Worm (Caenorhabditis elegans) whole organism, L1 larva: ENCODE data around the gene irg-2.

Source experiments
- C04F5.9 ChIP-seq: sonication (generic microtip); optimal IDR thresholded peaks from 2 replicates; lab custom pipeline; 2016; ENCODE audit warnings: missing genetic modification characterization, missing compliant biosample characterization
- F16B12.6 ChIP-seq: fragments of 150-350 bp; optimal IDR thresholded peaks from 2 replicates; lab custom pipeline; 2014; ENCODE audit warnings: missing biosample characterization, missing genetic modification characterization
- alr-1 ChIP-seq: fragments of 200-800 bp; sonication (Bioruptor generic); optimal IDR thresholded peaks from 2 replicates; lab custom pipeline; 2018; ENCODE audit warnings: borderline replicate concordance, mild to moderate bottlenecking, missing genetic modification characterization, missing compliant biosample characterization
- ceh-63 ChIP-seq: fragments of 200-800 bp; sonication (Bioruptor generic); optimal IDR thresholded peaks from 2 replicates; lab custom pipeline; 2018; ENCODE audit warnings: mild to moderate bottlenecking, missing genetic modification characterization, missing compliant biosample characterization
- ceh-8 ChIP-seq: fragments of 200-800 bp; sonication (Bioruptor generic); optimal IDR thresholded peaks from 2 replicates; lab custom pipeline; 2018; ENCODE audit warnings: mild to moderate bottlenecking, missing genetic modification characterization, moderate library complexity, missing compliant biosample characterization
- ceh-88 ChIP-seq: fragments of 200-800 bp; sonication (Bioruptor generic); IDR thresholded peaks from 2 replicates; pipeline ENCODE4 v1.3.6; 2022; ENCODE audit warnings: missing genetic modification characterization, missing compliant biosample characterization
- ces-1 ChIP-seq: fragments of 150-350 bp; optimal IDR thresholded peaks from 2 replicates; lab custom pipeline; 2014; ENCODE audit warnings: missing biosample characterization, missing genetic modification reagents, missing genetic modification characterization
- dpl-1 ChIP-seq, 3 experiments: fragments of 150-350 bp in 2 of 3; sonication (generic microtip) in 1 of 3; optimal IDR thresholded peaks; 2 replicates each; lab custom pipeline; 2014 to 2017; ENCODE audit warnings: missing biosample characterization in 3 of 3, missing genetic modification characterization in 3 of 3, missing genetic modification reagents in 3 of 3
- efl-1 ChIP-seq, 4 experiments: fragments of 150-350 bp; optimal IDR thresholded peaks in 3 of 4; peaks in 1 of 4; 1 replicate in 1 of 4; 2 replicates in 3 of 4; lab custom pipeline; 2014; ENCODE audit warnings: missing biosample characterization in 2 of 4, missing genetic modification characterization in 2 of 4, missing genetic modification reagents in 2 of 4
- egl-13 ChIP-seq: sonication (generic microtip); optimal IDR thresholded peaks from 2 replicates; lab custom pipeline; 2016; ENCODE audit warnings: missing genotype, missing genetic modification reagents, missing genetic modification characterization, missing compliant biosample characterization
- elt-2 ChIP-seq: sonication (generic microtip); optimal IDR thresholded peaks from 2 replicates; lab custom pipeline; 2016; ENCODE audit warnings: missing genetic modification characterization, mild to moderate bottlenecking, inconsistent platforms, missing compliant biosample characterization, missing genetic modification reagents
- fkh-8 ChIP-seq: sonication (generic microtip); optimal IDR thresholded peaks from 2 replicates; lab custom pipeline; 2016; ENCODE audit warnings: mild to moderate bottlenecking, missing genetic modification characterization, missing compliant biosample characterization
- fos-1 ChIP-seq: fragments of 150-350 bp; optimal IDR thresholded peaks from 2 replicates; lab custom pipeline; 2014; ENCODE audit warnings: missing biosample characterization, missing genetic modification characterization
- grh-1 ChIP-seq: fragments of 200-800 bp; sonication (Bioruptor generic); IDR thresholded peaks from 2 replicates; pipeline ENCODE4 v1.3.6; 2022; ENCODE audit warnings: missing genetic modification reagents, missing genetic modification characterization, missing compliant biosample characterization
- hlh-17 ChIP-seq: fragments of 200-800 bp; sonication (Bioruptor generic); optimal IDR thresholded peaks from 2 replicates; lab custom pipeline; 2018; ENCODE audit warnings: missing genetic modification characterization, mild to moderate bottlenecking, missing compliant biosample characterization, moderate library complexity, borderline replicate concordance
- irx-1 ChIP-seq: sonication (generic microtip); optimal IDR thresholded peaks from 2 replicates; lab custom pipeline; 2016; ENCODE audit warnings: missing genetic modification characterization, missing compliant biosample characterization
- lin-13 ChIP-seq: fragments of 150-350 bp; optimal IDR thresholded peaks from 2 replicates; lab custom pipeline; 2014; ENCODE audit warnings: missing biosample characterization, missing genetic modification reagents, missing genetic modification characterization
- lin-14 ChIP-seq: fragments of 200-800 bp; sonication (Bioruptor generic); optimal IDR thresholded peaks from 2 replicates; lab custom pipeline; 2018; ENCODE audit warnings: mild to moderate bottlenecking, missing genetic modification characterization, moderate library complexity, missing compliant biosample characterization
- lin-15B ChIP-seq: fragments of 150-350 bp; sonication (generic microtip); optimal IDR thresholded peaks from 3 replicates; lab custom pipeline; 2014; ENCODE audit warnings: missing biosample characterization, missing genetic modification characterization
- mab-9 ChIP-seq: fragments of 200-800 bp; sonication (Bioruptor generic); IDR thresholded peaks from 2 replicates; pipeline ENCODE4 v1.3.6; 2022; ENCODE audit warnings: missing genetic modification reagents, missing genetic modification characterization, missing compliant biosample characterization
- mef-2 ChIP-seq: fragments of 150-350 bp; optimal IDR thresholded peaks from 2 replicates; lab custom pipeline; 2014; ENCODE audit warnings: missing biosample characterization, missing genetic modification characterization
- nhr-11 ChIP-seq: fragments of 150-350 bp; optimal IDR thresholded peaks from 2 replicates; lab custom pipeline; 2014; ENCODE audit warnings: missing biosample characterization, missing genetic modification characterization
- nhr-20 ChIP-seq: sonication (generic microtip); optimal IDR thresholded peaks from 2 replicates; lab custom pipeline; 2016; ENCODE audit warnings: mild to moderate bottlenecking, missing genetic modification characterization, missing compliant biosample characterization
- nhr-28 ChIP-seq: fragments of 150-350 bp; optimal IDR thresholded peaks from 2 replicates; lab custom pipeline; 2014; ENCODE audit warnings: missing biosample characterization, missing genetic modification characterization
- nhr-47 ChIP-seq: sonication (generic microtip); optimal IDR thresholded peaks from 2 replicates; lab custom pipeline; 2016; ENCODE audit warnings: mild to moderate bottlenecking, missing genetic modification characterization, moderate library complexity, missing compliant biosample characterization
- nhr-71 ChIP-seq: sonication (generic microtip); optimal IDR thresholded peaks from 2 replicates; lab custom pipeline; 2016; ENCODE audit warnings: mild to moderate bottlenecking, missing genetic modification characterization, moderate library complexity, missing compliant biosample characterization
- nhr-76 ChIP-seq: sonication (generic microtip); optimal IDR thresholded peaks from 2 replicates; lab custom pipeline; 2017; ENCODE audit warnings: missing biosample characterization, missing genetic modification characterization
- pag-3 ChIP-seq: sonication (generic microtip); optimal IDR thresholded peaks from 2 replicates; lab custom pipeline; 2017; ENCODE audit warnings: missing genetic modification characterization, mild to moderate bottlenecking, missing compliant biosample characterization, antibody characterized with exemption, borderline replicate concordance; ENCODE audit not compliant: insufficient read depth
- skn-1 ChIP-seq: fragments of 150-350 bp; optimal IDR thresholded peaks from 2 replicates; lab custom pipeline; 2014; ENCODE audit warnings: missing biosample characterization, missing genetic modification characterization
- snpc-4 ChIP-seq: fragments of 150-350 bp; optimal IDR thresholded peaks from 2 replicates; lab custom pipeline; 2014; ENCODE audit warnings: missing biosample characterization, missing genetic modification characterization
- sptf-1 ChIP-seq: fragments of 150-350 bp; optimal IDR thresholded peaks from 2 replicates; lab custom pipeline; 2014; ENCODE audit warnings: missing biosample characterization, missing genetic modification characterization
- swsn-7 ChIP-seq: sonication (generic microtip); optimal IDR thresholded peaks from 2 replicates; lab custom pipeline; 2016; ENCODE audit warnings: missing genetic modification characterization, missing compliant biosample characterization
- xbp-1 ChIP-seq: sonication (generic microtip); optimal IDR thresholded peaks from 2 replicates; lab custom pipeline; 2016; ENCODE audit warnings: missing genetic modification characterization, missing compliant biosample characterization
- zip-4 ChIP-seq: fragments of 200-800 bp; sonication (Bioruptor generic); optimal IDR thresholded peaks from 2 replicates; lab custom pipeline; 2018; ENCODE audit warnings: mild to moderate bottlenecking, missing genetic modification characterization, moderate library complexity, missing compliant biosample characterization

irg-2 gene

ce11 chrV:4018591-4018990, 23.4 kb upstream of the irg-2 start:
- no peak for TF ChIP-seq egl-13 (tag; lab: Kevin White, UChicago)
- TF ChIP-seq efl-1 (optimal IDR thresholded peaks at IDR 0.05; lab: Kevin White, UChicago), result no peak
- peak in 1 of 2 experiments; percentile 62 for TF ChIP-seq efl-1 (GFP tag; optimal IDR thresholded peaks at IDR 0.05 in 1 of 2; lab: Kevin White, UChicago)

- no peak for TF ChIP-seq snpc-4 (tag; lab: Kevin White, UChicago)
Observed at ce11 chrV:4019188-4019587, 22.8 kb upstream of the irg-2 start, which contains the start of gene K09D9.3. Gene K09D9.3 (plus strand): TSS chrV:4019488.

- no peak for TF ChIP-seq ces-1 (GFP tag; lab: Kevin White, UChicago)
- TF ChIP-seq pag-3, result no peak
- TF ChIP-seq nhr-47 (tag; lab: Kevin White, UChicago), result no peak
- TF ChIP-seq nhr-71, result no peak
- no peak for TF ChIP-seq ceh-88 (GFP tag; lab: Robert Waterston, UW)
- no peak for TF ChIP-seq xbp-1 (tag; lab: Kevin White, UChicago)
- no peak for TF ChIP-seq ceh-63 (GFP tag; lab: Kevin White, UChicago)
- no peak for TF ChIP-seq fkh-8 (tag; lab: Kevin White, UChicago)
- no peak for TF ChIP-seq nhr-11 (tag; lab: Kevin White, UChicago)
- TF ChIP-seq C04F5.9 (tag; lab: Kevin White, UChicago), result no peak
- TF ChIP-seq alr-1 (tag; lab: Kevin White, UChicago), result no peak
- no peak for TF ChIP-seq dpl-1 (GFP tag; optimal IDR thresholded peaks at IDR 0.05; lab: Kevin White, UChicago)
- no peak for TF ChIP-seq lin-15B (tag; lab: Kevin White, UChicago)
- no peak for TF ChIP-seq swsn-7 (tag; lab: Kevin White, UChicago)
- TF ChIP-seq irx-1 (tag; lab: Kevin White, UChicago), result no peak
Observed at ce11 chrV:4021776-4022175, 20.2 kb upstream of the irg-2 start, which contains the start of gene K09D9.14. Gene K09D9.14 (minus strand): TSS chrV:4021876.

ce11 chrV:4022309-4022708, 19.7 kb upstream of the irg-2 start, which contains the start of gene cyp-35A3:
Gene cyp-35A3 (plus strand): TSS chrV:4022609.
- TF ChIP-seq lin-15B (tag; lab: Kevin White, UChicago) (no peak), F16B12.6 (tag; lab: Kevin White, UChicago) (no peak), nhr-28 (tag; lab: Kevin White, UChicago) (no peak), ceh-88 (GFP tag; lab: Robert Waterston, UW) (no peak), mef-2 (tag; lab: Kevin White, UChicago) (no peak), hlh-17 (no peak), lin-14 (no peak), fos-1 (tag; lab: Kevin White, UChicago) (no peak), efl-1 (optimal IDR thresholded peaks at IDR 0.05; lab: Kevin White, UChicago) (no peak), efl-1 (GFP tag; optimal IDR thresholded peaks at IDR 0.05 in 1 of 2; lab: Kevin White, UChicago) (no peak), ceh-8 (GFP tag; lab: Kevin White, UChicago) (no peak), lin-13 (GFP tag; lab: Kevin White, UChicago) (no peak), swsn-7 (tag; lab: Kevin White, UChicago) (no peak), mab-9 (no peak)
- TF ChIP-seq, all 84 proteins: peak for 0

- no peak for TF ChIP-seq grh-1 (GFP tag; lab: Robert Waterston, UW)
- no peak for TF ChIP-seq irx-1 (tag; lab: Kevin White, UChicago)
- peak; percentile 53 for TF ChIP-seq skn-1 (tag; lab: Kevin White, UChicago)
- no peak for TF ChIP-seq nhr-20 (tag; lab: Kevin White, UChicago)
- no peak for TF ChIP-seq sptf-1
- no peak for TF ChIP-seq nhr-76 (tag; lab: Kevin White, UChicago)
- peak; percentile 74 for TF ChIP-seq elt-2 (tag; lab: Kevin White, UChicago)
- TF ChIP-seq zip-4 (GFP tag; lab: Kevin White, UChicago), result peak; percentile 73
- TF ChIP-seq, all 84 proteins: peak for 3
Observed at ce11 chrV:4024777-4025176, 17.2 kb upstream of the irg-2 start, which contains the start of gene K09D9.1. Gene K09D9.1 (plus strand): TSS chrV:4025047.
